Fruit fly (Drosophila melanogaster) whole organism, pupa: Measurements from ENCODE around the gene NimB1.

Experiments used
- CG10348 ChIP-seq: fragments of 200-800 bp; sonication (Bioruptor generic); IDR thresholded peaks from 2 replicates; pipeline ENCODE4 v1.3.6; 2022; ENCODE audit warnings: missing biosample characterization, missing genetic modification characterization
- CG12605 ChIP-seq: fragments of 200-800 bp; sonication (Bioruptor generic); IDR thresholded peaks from 2 replicates; pipeline ENCODE4 v1.3.6; 2022; ENCODE audit warnings: missing biosample characterization, missing genetic modification characterization
- CG13204 ChIP-seq: fragments of 200-800 bp; sonication (Bioruptor generic); optimal IDR thresholded peaks from 2 replicates; lab custom pipeline; 2018; ENCODE audit warnings: missing biosample characterization, mild to moderate bottlenecking, missing genetic modification characterization, moderate library complexity
- CG14655 ChIP-seq: fragments of 200-800 bp; sonication (Bioruptor generic); optimal IDR thresholded peaks from 3 replicates; lab custom pipeline; 2017; ENCODE audit warnings: mild to moderate bottlenecking, missing biosample characterization, missing genetic modification reagents, missing genetic modification characterization
- CG15710 ChIP-seq: fragments of 200-800 bp; sonication (Bioruptor generic); optimal IDR thresholded peaks from 2 replicates; lab custom pipeline; 2018; ENCODE audit warnings: missing biosample characterization, mild to moderate bottlenecking, missing genetic modification characterization, moderate library complexity
- CG17806 ChIP-seq: fragments of 200-800 bp; sonication (Bioruptor generic); optimal IDR thresholded peaks from 2 replicates; lab custom pipeline; 2018; ENCODE audit warnings: missing biosample characterization, mild to moderate bottlenecking, missing genetic modification characterization, moderate library complexity
- CG32121 ChIP-seq: fragments of 200-800 bp; sonication (Bioruptor generic); IDR thresholded peaks from 2 replicates; pipeline ENCODE4 v1.3.6; 2022; ENCODE audit warnings: missing biosample characterization, missing genetic modification characterization
- CG34367 ChIP-seq: fragments of 200-800 bp; sonication (Bioruptor generic); optimal IDR thresholded peaks from 2 replicates; lab custom pipeline; 2018; ENCODE audit warnings: missing biosample characterization, mild to moderate bottlenecking, missing genetic modification characterization
- CG4496 ChIP-seq: fragments of 200-800 bp; sonication (Bioruptor generic); IDR thresholded peaks from 3 replicates; pipeline ENCODE4 v1.3.6; 2022; ENCODE audit warnings: missing biosample characterization, missing genetic modification characterization
- CG8159 ChIP-seq: fragments of 200-800 bp; sonication (Bioruptor generic); optimal IDR thresholded peaks from 3 replicates; lab custom pipeline; 2018; ENCODE audit warnings: missing biosample characterization, mild to moderate bottlenecking, missing genetic modification characterization, moderate library complexity
- CG8301 ChIP-seq: fragments of 200-800 bp; sonication (Bioruptor generic); optimal IDR thresholded peaks from 2 replicates; lab custom pipeline; 2018; ENCODE audit warnings: missing biosample characterization, mild to moderate bottlenecking, missing genetic modification characterization
- CG9948 ChIP-seq: fragments of 200-800 bp; sonication (Bioruptor generic); optimal IDR thresholded peaks from 2 replicates; lab custom pipeline; 2018; ENCODE audit warnings: missing biosample characterization, mild to moderate bottlenecking, missing genetic modification characterization, moderate library complexity
- D1 ChIP-seq: fragments of 200-800 bp; sonication (Bioruptor generic); optimal IDR thresholded peaks from 2 replicates; lab custom pipeline; 2018; ENCODE audit warnings: missing biosample characterization, mild to moderate bottlenecking, missing genetic modification characterization, moderate library complexity
- Ets98B ChIP-seq: fragments of 200-800 bp; sonication (Bioruptor generic); IDR thresholded peaks from 2 replicates; pipeline ENCODE4 v1.3.6; 2022; ENCODE audit warnings: missing biosample characterization, missing genetic modification characterization
- Pif1A ChIP-seq: fragments of 200-800 bp; sonication (Bioruptor generic); optimal IDR thresholded peaks from 3 replicates; lab custom pipeline; 2016; ENCODE audit warnings: missing biosample characterization, missing genetic modification characterization
- Pif1B ChIP-seq: fragments of 200-800 bp; sonication (Bioruptor generic); optimal IDR thresholded peaks from 3 replicates; lab custom pipeline; 2016; ENCODE audit warnings: missing biosample characterization, missing genetic modification characterization
- Snoo ChIP-seq: fragments of 200-800 bp; sonication (Bioruptor generic); optimal IDR thresholded peaks from 3 replicates; lab custom pipeline; 2017; ENCODE audit warnings: missing biosample characterization, mild to moderate bottlenecking, missing genetic modification characterization, inconsistent platforms
- fd96Ca ChIP-seq: fragments of 200-800 bp; sonication (Bioruptor generic); IDR thresholded peaks from 3 replicates; pipeline ENCODE4 v1.3.6; 2022; ENCODE audit warnings: missing biosample characterization, missing genetic modification characterization
- gl ChIP-seq: fragments of 200-800 bp; sonication (Bioruptor generic); optimal IDR thresholded peaks from 2 replicates; lab custom pipeline; 2018; ENCODE audit warnings: missing biosample characterization, mild to moderate bottlenecking, missing genetic modification characterization
- rn ChIP-seq: fragments of 200-800 bp; sonication (Bioruptor generic); IDR thresholded peaks from 2 replicates; pipeline ENCODE4 v1.3.6; 2022; ENCODE audit warnings: missing biosample characterization, missing genetic modification characterization

Gene NimB1

dm6 chr2L:14012304-14013054 lies 49.2 kb downstream of the NimB1 start, which contains the start of gene bgm:
bgm (plus strand) TSS chr2L:14013004.
- no peak for TF ChIP-seq fd96Ca
- no peak for TF ChIP-seq Pif1B (GFP tag; lab: Kevin White, UChicago)
- TF ChIP-seq CG17806 = no peak
- no peak for TF ChIP-seq CG9948
- no peak for TF ChIP-seq rn
- TF ChIP-seq CG8159 = no peak
- TF ChIP-seq CG14655 (GFP tag; lab: Kevin White, UChicago) = no peak
- TF ChIP-seq Ets98B (GFP tag; lab: Robert Waterston, UW) = no peak
- no peak for TF ChIP-seq D1 (tag; lab: Kevin White, UChicago)
- no peak for TF ChIP-seq CG13204 (GFP tag; lab: Kevin White, UChicago)
- no peak for TF ChIP-seq CG10348 (GFP tag; lab: Robert Waterston, UW)
- TF ChIP-seq CG32121 (GFP tag; lab: Robert Waterston, UW) = no peak
- TF ChIP-seq CG12605 (GFP tag; lab: Robert Waterston, UW) = no peak

- TF ChIP-seq fd96Ca (no peak), CG34367 (no peak), CG8159 (no peak), Snoo (no peak), rn (no peak), gl (tag; lab: Kevin White, UChicago) (no peak), CG8301 (tag; lab: Kevin White, UChicago) (no peak), CG15710 (tag; lab: Kevin White, UChicago) (no peak), Pif1B (GFP tag; lab: Kevin White, UChicago) (no peak), Ets98B (GFP tag; lab: Robert Waterston, UW) (no peak), Pif1A (GFP tag; lab: Kevin White, UChicago) (no peak), CG9948 (no peak), CG13204 (GFP tag; lab: Kevin White, UChicago) (no peak), CG12605 (GFP tag; lab: Robert Waterston, UW) (no peak), CG10348 (GFP tag; lab: Robert Waterston, UW) (no peak), CG4496 (GFP tag; lab: Robert Waterston, UW) (no peak), D1 (tag; lab: Kevin White, UChicago) (no peak)
Measured at dm6 chr2L:14013478-14013877, 50.2 kb downstream of the NimB1 start.
